Fruit fly (Drosophila melanogaster) whole organism, wandering third instar larva: ENCODE measurements around the gene CG12170.

Experiments
- Abd-B ChIP-seq: fragments of >200 bp; optimal IDR thresholded peaks from 2 replicates; lab custom pipeline; 2017; ENCODE audit warnings: missing biosample characterization, missing genetic modification characterization
- CG32264 ChIP-seq: fragments of 200-800 bp; sonication (Bioruptor generic); optimal IDR thresholded peaks from 2 replicates; lab custom pipeline; 2016; ENCODE audit warnings: missing biosample characterization, missing genetic modification characterization
- CG9705 ChIP-seq: fragments of 200-800 bp; sonication (Bioruptor generic); optimal IDR thresholded peaks from 2 replicates; lab custom pipeline; 2018; ENCODE audit warnings: missing biosample characterization, mild to moderate bottlenecking, missing genetic modification characterization
- CrebA ChIP-seq: fragments of 200-800 bp; sonication (Bioruptor generic); optimal IDR thresholded peaks from 2 replicates; lab custom pipeline; 2016; ENCODE audit warnings: missing biosample characterization, mild to moderate bottlenecking, missing genetic modification characterization, borderline replicate concordance
- Dfd ChIP-seq: fragments of >200 bp; optimal IDR thresholded peaks from 2 replicates; lab custom pipeline; 2017; ENCODE audit warnings: missing biosample characterization, missing genetic modification characterization
- HLH106 ChIP-seq: fragments of 200-800 bp; optimal IDR thresholded peaks from 3 replicates; lab custom pipeline; 2019; ENCODE audit warnings: missing biosample characterization, mild to moderate bottlenecking, missing genetic modification characterization, moderate library complexity
- Hnf4 ChIP-seq: fragments of 200-800 bp; sonication (Bioruptor generic); optimal IDR thresholded peaks from 2 replicates; lab custom pipeline; 2016; ENCODE audit warnings: missing biosample characterization, mild to moderate bottlenecking, missing genetic modification characterization
- Hr78 ChIP-seq: fragments of >200 bp; optimal IDR thresholded peaks from 2 replicates; lab custom pipeline; 2017; ENCODE audit warnings: missing biosample characterization, missing genetic modification characterization
- Hr83 ChIP-seq: fragments of 200-300 bp; sonication (Bioruptor generic); optimal IDR thresholded peaks from 2 replicates; lab custom pipeline; 2016; ENCODE audit warnings: missing biosample characterization, mild to moderate bottlenecking, missing genetic modification characterization, moderate library complexity; ENCODE audit not compliant: poor library complexity, severe bottlenecking
- Jra ChIP-seq: sonication (Bioruptor generic); optimal IDR thresholded peaks from 2 replicates; lab custom pipeline; 2016; ENCODE audit warnings: missing biosample characterization, missing genetic modification characterization
- Myc ChIP-seq: fragments of >200 bp; optimal IDR thresholded peaks from 2 replicates; lab custom pipeline; 2017
- N ChIP-seq: fragments of >200 bp; optimal IDR thresholded peaks from 2 replicates; lab custom pipeline; 2018; ENCODE audit warnings: missing biosample characterization, missing external identifiers, missing genetic modification characterization
- OdsH ChIP-seq: fragments of 200-800 bp; sonication (Bioruptor generic); optimal IDR thresholded peaks from 2 replicates; lab custom pipeline; 2016; ENCODE audit warnings: missing biosample characterization, mild to moderate bottlenecking, missing genetic modification characterization
- Rel ChIP-seq, 2 experiments: fragments of 200-800 bp; sonication (Bioruptor generic) in 1 of 2; optimal IDR thresholded peaks; 2 replicates in 1 of 2; 3 replicates in 1 of 2; lab custom pipeline; 2016 to 2019; ENCODE audit warnings: mild to moderate bottlenecking in 2 of 2, missing biosample characterization in 2 of 2, missing genetic modification characterization in 2 of 2, moderate library complexity in 1 of 2
- Sp1 ChIP-seq: fragments of 200-800 bp; sonication (Bioruptor generic); optimal IDR thresholded peaks from 3 replicates; lab custom pipeline; 2019; ENCODE audit warnings: missing biosample characterization, mild to moderate bottlenecking, missing genetic modification characterization, moderate library complexity
- br ChIP-seq: fragments of 200-800 bp; sonication (Bioruptor generic); optimal IDR thresholded peaks from 2 replicates; lab custom pipeline; 2016; ENCODE audit warnings: missing biosample characterization, missing genetic modification characterization
- dmrt93B ChIP-seq: fragments of 200-800 bp; sonication (Bioruptor generic); optimal IDR thresholded peaks from 2 replicates; lab custom pipeline; 2018; ENCODE audit warnings: missing biosample characterization, mild to moderate bottlenecking, missing genetic modification characterization
- dsf ChIP-seq: sonication (Bioruptor generic); optimal IDR thresholded peaks from 2 replicates; lab custom pipeline; 2016; ENCODE audit warnings: missing biosample characterization, missing genetic modification characterization, borderline replicate concordance
- ey ChIP-seq: fragments of 200-800 bp; sonication (Bioruptor generic); optimal IDR thresholded peaks from 2 replicates; lab custom pipeline; 2016; ENCODE audit warnings: missing biosample characterization, missing genetic modification characterization
- foxo ChIP-seq, 2 experiments: fragments of 200-800 bp; sonication (Bioruptor generic); optimal IDR thresholded peaks; 2 replicates in 1 of 2; 3 replicates in 1 of 2; lab custom pipeline; 2016 to 2017; ENCODE audit warnings: missing biosample characterization in 2 of 2, missing genetic modification characterization in 2 of 2
- h ChIP-seq: fragments of 200-800 bp; sonication (Bioruptor generic); optimal IDR thresholded peaks from 3 replicates; lab custom pipeline; 2016; ENCODE audit warnings: missing biosample characterization, mild to moderate bottlenecking, missing genetic modification characterization
- jim ChIP-seq: fragments of 175-275, 200-325 bp; sonication (Bioruptor generic); optimal IDR thresholded peaks from 2 replicates; lab custom pipeline; 2016; ENCODE audit warnings: missing biosample characterization, mild to moderate bottlenecking, missing genetic modification characterization
- lola ChIP-seq: fragments of >200 bp; optimal IDR thresholded peaks from 2 replicates; lab custom pipeline; 2017; ENCODE audit warnings: missing biosample characterization, missing genetic modification characterization
- pan ChIP-seq: fragments of >200 bp; optimal IDR thresholded peaks from 2 replicates; lab custom pipeline; 2017
- psq ChIP-seq: fragments of 200-800 bp; sonication (Bioruptor generic); optimal IDR thresholded peaks from 3 replicates; lab custom pipeline; 2017; ENCODE audit warnings: missing biosample characterization, mild to moderate bottlenecking, missing genetic modification characterization, moderate library complexity
- rgr ChIP-seq: fragments of 200-800 bp; sonication (Bioruptor generic); optimal IDR thresholded peaks from 3 replicates; lab custom pipeline; 2016; ENCODE audit warnings: missing biosample characterization, mild to moderate bottlenecking, missing genetic modification characterization
- sage ChIP-seq: fragments of 200-800 bp; sonication (Bioruptor generic); optimal IDR thresholded peaks from 2 replicates; lab custom pipeline; 2016; ENCODE audit warnings: missing biosample characterization, mild to moderate bottlenecking, missing genetic modification characterization
- sv ChIP-seq: fragments of 200-800 bp; sonication (Bioruptor generic); optimal IDR thresholded peaks from 3 replicates; lab custom pipeline; 2016; ENCODE audit warnings: missing biosample characterization, missing genetic modification characterization
- usp ChIP-seq: fragments of >200 bp; optimal IDR thresholded peaks from 2 replicates; lab custom pipeline; 2017; ENCODE audit warnings: missing biosample characterization, missing genetic modification characterization
- woc ChIP-seq: sonication (Bioruptor generic); optimal IDR thresholded peaks from 2 replicates; lab custom pipeline; 2016; ENCODE audit warnings: missing biosample characterization, mild to moderate bottlenecking, missing genetic modification characterization

The CG12170 gene

dm6 chr3R:5636519-5637430 is at the start of gene CG12170, which contains the start of gene CG31548:
TSS of gene CG12170 (plus strand) at chr3R:5637234.
TSS of gene CG31548 (minus strand) at chr3R:5636852.
- TF ChIP-seq Hr83 = peak; percentile 19
- TF ChIP-seq OdsH (GFP tag; lab: Kevin White, UChicago) = peak; percentile 1
- no peak for TF ChIP-seq Dfd (GFP tag; lab: Kevin White, UChicago)
- no peak for TF ChIP-seq woc (GFP tag; lab: Kevin White, UChicago)
- peak; percentile 36 for TF ChIP-seq HLH106
- TF ChIP-seq ey (GFP tag; lab: Kevin White, UChicago) = peak; percentile 37
- TF ChIP-seq sv = peak; percentile 32
- TF ChIP-seq psq (GFP tag; lab: Kevin White, UChicago) = peak; percentile 41
- TF ChIP-seq, all 38 proteins: peak for 6

dm6 chr3R:5587863-5588519 is 49.0 kb upstream of the CG12170 start, which contains the start of gene CG2926:
TSS of gene CG2926 (minus strand) at chr3R:5588380.
- no peak for TF ChIP-seq Jra (GFP tag; lab: Kevin White, UChicago)
- no peak for TF ChIP-seq CrebA (GFP tag; lab: Kevin White, UChicago)
- TF ChIP-seq sage = no peak
- peak; percentile 58 for TF ChIP-seq jim (GFP tag; lab: Kevin White, UChicago)
- no peak for TF ChIP-seq Rel (GFP tag; optimal IDR thresholded peaks at IDR 0.05; lab: Kevin White, UChicago)
- no peak for TF ChIP-seq Rel (tag; optimal IDR thresholded peaks at IDR 0.05; lab: Kevin White, UChicago)
- peak; percentile 54 for TF ChIP-seq h (GFP tag; lab: Kevin White, UChicago)
- peak; percentile 34 for TF ChIP-seq ey (GFP tag; lab: Kevin White, UChicago)
- TF ChIP-seq Hr83 = peak; percentile 88
- TF ChIP-seq OdsH (GFP tag; lab: Kevin White, UChicago) = peak; percentile 15
- TF ChIP-seq CG9705 = peak; percentile 16

dm6 chr3R:5588573-5588972 is 48.5 kb upstream of the CG12170 start, which contains the start of gene PolZ2:
TSS of gene PolZ2 (plus strand) at chr3R:5588873.
- TF ChIP-seq rgr (GFP tag; lab: Kevin White, UChicago) = no peak
- no peak for TF ChIP-seq br (GFP tag; lab: Kevin White, UChicago)
- TF ChIP-seq sage = no peak
- no peak for TF ChIP-seq sv
- no peak for TF ChIP-seq Myc (lab: Kevin White, UChicago)
- TF ChIP-seq Jra (GFP tag; lab: Kevin White, UChicago) = no peak
- no peak for TF ChIP-seq dsf (GFP tag; lab: Kevin White, UChicago)
- no peak for TF ChIP-seq dmrt93B
- TF ChIP-seq pan (lab: Kevin White, UChicago) = no peak
- TF ChIP-seq Hnf4 (GFP tag; lab: Kevin White, UChicago) = no peak
- TF ChIP-seq usp (GFP tag; lab: Kevin White, UChicago) = no peak

dm6 chr3R:5591398-5591853 is 45.6 kb upstream of the CG12170 start, which contains the start of the genes noi and Vha26:
TSS of gene noi (minus strand) at chr3R:5591459.
TSS of gene Vha26 (plus strand) at chr3R:5591763.
- TF ChIP-seq sv (peak; percentile 17), rgr (GFP tag; lab: Kevin White, UChicago) (peak; percentile 12), Rel (GFP tag; optimal IDR thresholded peaks at IDR 0.05; lab: Kevin White, UChicago) (no peak), Rel (tag; optimal IDR thresholded peaks at IDR 0.05; lab: Kevin White, UChicago) (peak; percentile 24), woc (GFP tag; lab: Kevin White, UChicago) (peak; percentile 61), N (GFP tag; lab: Kevin White, UChicago) (peak; percentile 96), pan (lab: Kevin White, UChicago) (no peak), Myc (lab: Kevin White, UChicago) (no peak), foxo (GFP tag; optimal IDR thresholded peaks at IDR 0.05; lab: Kevin White, UChicago) (peak in 1 of 2 experiments; percentile 25), HLH106 (peak; percentile 60), Sp1 (GFP tag; lab: Kevin White, UChicago) (peak; percentile 19), OdsH (GFP tag; lab: Kevin White, UChicago) (no peak), CrebA (GFP tag; lab: Kevin White, UChicago) (no peak), jim (GFP tag; lab: Kevin White, UChicago) (no peak), Abd-B (peak; percentile 10), psq (GFP tag; lab: Kevin White, UChicago) (peak; percentile 17), CG32264 (peak; percentile 4), lola (GFP tag; lab: Kevin White, UChicago) (no peak), ey (GFP tag; lab: Kevin White, UChicago) (peak; percentile 22), CG9705 (peak; percentile 35), h (GFP tag; lab: Kevin White, UChicago) (no peak), Hr78 (peak; percentile 80)
